Fruit fly (Drosophila melanogaster) whole organism, embryonic: ENCODE measurements around the gene CG6901.

ENCODE experiments used
- CG17612 ChIP-seq: fragments of 200-800 bp; sonication (Bioruptor generic); IDR thresholded peaks from 2 replicates; pipeline ENCODE4 v1.3.6; 2022; ENCODE audit warnings: missing biosample characterization, missing genetic modification characterization
- CG18011 ChIP-seq: fragments of 200-800 bp; sonication (Bioruptor generic); optimal IDR thresholded peaks from 2 replicates; lab custom pipeline; 2017; ENCODE audit warnings: missing biosample characterization, missing genetic modification characterization, mild to moderate bottlenecking, moderate library complexity, missing genotype
- CG2875 ChIP-seq: fragments of 200-800 bp; sonication (Bioruptor generic); optimal IDR thresholded peaks from 2 replicates; lab custom pipeline; 2017; ENCODE audit warnings: missing biosample characterization, mild to moderate bottlenecking, missing genetic modification characterization, missing genetic modification reagents
- CG3163 ChIP-seq: fragments of 200-800 bp; sonication (Bioruptor generic); optimal IDR thresholded peaks from 3 replicates; lab custom pipeline; 2016; ENCODE audit warnings: missing biosample characterization, missing genetic modification characterization
- CG32767 ChIP-seq: fragments of 200-800 bp; sonication (Bioruptor generic); IDR thresholded peaks from 2 replicates; pipeline ENCODE4 v1.3.6; 2022; ENCODE audit warnings: missing biosample characterization, missing genetic modification characterization
- CG3407 ChIP-seq: fragments of 200-800 bp; sonication (Bioruptor generic); optimal IDR thresholded peaks from 2 replicates; lab custom pipeline; 2018; ENCODE audit warnings: missing biosample characterization, mild to moderate bottlenecking, missing genetic modification characterization
- CG6765 ChIP-seq: fragments of 200-800 bp; sonication (Bioruptor generic); optimal IDR thresholded peaks from 3 replicates; lab custom pipeline; 2017; ENCODE audit warnings: missing biosample characterization, mild to moderate bottlenecking, missing genetic modification characterization
- CG7357 ChIP-seq: fragments of 200-800 bp; sonication (Bioruptor generic); IDR thresholded peaks from 3 replicates; pipeline ENCODE4 v1.3.6; 2022; ENCODE audit warnings: missing biosample characterization, missing genetic modification characterization
- CG8089 ChIP-seq: fragments of 200-800 bp; sonication (Bioruptor generic); optimal IDR thresholded peaks from 3 replicates; lab custom pipeline; 2016; ENCODE audit warnings: missing biosample characterization, missing genetic modification characterization
- CG8924 ChIP-seq: fragments of 200-800 bp; optimal IDR thresholded peaks from 3 replicates; lab custom pipeline; 2019; ENCODE audit warnings: missing biosample characterization, mild to moderate bottlenecking, missing genetic modification characterization, moderate library complexity
- D ChIP-seq, 2 experiments: fragments of 200-800 bp in 1 of 2; fragments of >200 bp in 1 of 2; sonication (Bioruptor generic) in 1 of 2; optimal IDR thresholded peaks; 2 replicates in 1 of 2; 3 replicates in 1 of 2; lab custom pipeline; 2017; ENCODE audit warnings: mild to moderate bottlenecking in 1 of 2, missing biosample characterization in 1 of 2, missing genetic modification characterization in 1 of 2, missing genetic modification reagents in 1 of 2
- D19A ChIP-seq: fragments of 200-800 bp; optimal IDR thresholded peaks from 3 replicates; lab custom pipeline; 2019; ENCODE audit warnings: missing biosample characterization, mild to moderate bottlenecking, missing genetic modification characterization, moderate library complexity
- Dbx ChIP-seq: fragments of 200-800 bp; sonication (Bioruptor generic); IDR thresholded peaks from 3 replicates; pipeline ENCODE4 v1.3.6; 2022; ENCODE audit warnings: missing biosample characterization, missing genetic modification characterization
- Dip3 ChIP-seq: fragments of 200-800 bp; sonication (Bioruptor generic); optimal IDR thresholded peaks from 3 replicates; lab custom pipeline; 2016; ENCODE audit warnings: missing biosample characterization, missing genetic modification characterization
- Dll ChIP-seq: fragments of 200-800 bp; sonication (Bioruptor generic); IDR thresholded peaks from 4 replicates; pipeline ENCODE4 v1.3.6; 2022; ENCODE audit warnings: missing biosample characterization, missing genetic modification characterization; ENCODE audit not compliant: partially characterized antibody
- GATAe ChIP-seq: fragments of 200-800 bp; sonication (Bioruptor generic); conservative IDR thresholded peaks from 2 replicates; pipeline ENCODE4 v1.3.6; 2022; ENCODE audit warnings: missing biosample characterization, missing genetic modification characterization
- Gug ChIP-seq: fragments of 200-800 bp; sonication (Bioruptor generic); IDR thresholded peaks from 4 replicates; pipeline ENCODE4 v1.3.6; 2022; ENCODE audit warnings: missing biosample characterization, missing genetic modification characterization
- HLH54F ChIP-seq: fragments of 200-800 bp; sonication (Bioruptor generic); optimal IDR thresholded peaks from 3 replicates; lab custom pipeline; 2016; ENCODE audit warnings: missing biosample characterization, missing genetic modification characterization
- HmgD ChIP-seq: fragments of 200-800 bp; sonication (Bioruptor generic); optimal IDR thresholded peaks from 3 replicates; lab custom pipeline; 2016; ENCODE audit warnings: missing biosample characterization, missing genetic modification characterization
- HmgZ ChIP-seq: fragments of 200-800 bp; sonication (Bioruptor generic); optimal IDR thresholded peaks from 2 replicates; lab custom pipeline; 2018; ENCODE audit warnings: missing biosample characterization, mild to moderate bottlenecking, missing genetic modification characterization
- Hr78 ChIP-seq, 2 experiments: fragments of 200-800 bp in 1 of 2; fragments of >200 bp in 1 of 2; sonication (Bioruptor generic) in 1 of 2; optimal IDR thresholded peaks; 2 replicates each; lab custom pipeline; 2017 to 2019; ENCODE audit warnings: missing biosample characterization in 2 of 2, missing genetic modification characterization in 2 of 2, mild to moderate bottlenecking in 1 of 2, moderate library complexity in 1 of 2
- Nf-YB ChIP-seq: fragments of 200-800 bp; sonication (Bioruptor generic); optimal IDR thresholded peaks from 3 replicates; lab custom pipeline; 2019; ENCODE audit warnings: missing biosample characterization, mild to moderate bottlenecking, missing genetic modification characterization, moderate library complexity
- Poxn ChIP-seq: fragments of 200-800 bp; sonication (Bioruptor generic); IDR thresholded peaks from 2 replicates; pipeline ENCODE4 v1.3.6; 2022; ENCODE audit warnings: missing biosample characterization, missing genetic modification characterization
- Sox100B ChIP-seq: fragments of 200-800 bp; sonication (Bioruptor generic); optimal IDR thresholded peaks from 3 replicates; lab custom pipeline; 2018; ENCODE audit warnings: missing biosample characterization, mild to moderate bottlenecking, missing genetic modification characterization
- Spps ChIP-seq: fragments of 200-800 bp; sonication (Bioruptor generic); optimal IDR thresholded peaks from 2 replicates; lab custom pipeline; 2018; ENCODE audit warnings: missing biosample characterization, mild to moderate bottlenecking, missing genetic modification characterization
- Trl ChIP-seq, 3 experiments: fragments of >200 bp in 2 of 3; fragments of 200-800 bp in 1 of 3; sonication (Bioruptor generic) in 1 of 3; optimal IDR thresholded peaks; 2 replicates in 1 of 3; 3 replicates in 2 of 3; lab custom pipeline; 2016 to 2017; ENCODE audit warnings: missing biosample characterization in 1 of 3, missing genetic modification characterization in 1 of 3
- Xrp1 ChIP-seq: fragments of 200-800 bp; sonication (Bioruptor generic); IDR thresholded peaks from 2 replicates; pipeline ENCODE4 v1.3.6; 2022; ENCODE audit warnings: missing biosample characterization, missing genetic modification characterization
- btn ChIP-seq: fragments of 200-800 bp; sonication (Bioruptor generic); optimal IDR thresholded peaks from 2 replicates; lab custom pipeline; 2016; ENCODE audit warnings: missing biosample characterization, missing genetic modification characterization
- exex ChIP-seq: fragments of 200-800 bp; sonication (Bioruptor generic); optimal IDR thresholded peaks from 4 replicates; lab custom pipeline; 2018; ENCODE audit warnings: missing biosample characterization, mild to moderate bottlenecking, missing genetic modification characterization, moderate library complexity
- h ChIP-seq: fragments of >200 bp; optimal IDR thresholded peaks from 2 replicates; lab custom pipeline; 2017
- ham ChIP-seq: fragments of 200-800 bp; sonication (Bioruptor generic); IDR thresholded peaks from 2 replicates; pipeline ENCODE4 v1.3.6; 2022; ENCODE audit warnings: missing biosample characterization, missing genetic modification characterization
- hkb ChIP-seq, 2 experiments: fragments of 200-800 bp in 1 of 2; fragments of >200 bp in 1 of 2; sonication (Bioruptor generic) in 1 of 2; IDR thresholded peaks in 1 of 2; optimal IDR thresholded peaks in 1 of 2; 2 replicates each; pipeline versions ENCODE4 v1.3.6 to Lab custom; 2017 to 2022; ENCODE audit warnings: missing biosample characterization in 1 of 2, missing genetic modification characterization in 1 of 2
- jigr1 ChIP-seq: fragments of 200-800 bp; sonication (Bioruptor generic); IDR thresholded peaks from 3 replicates; pipeline ENCODE4 v1.3.6; 2022; ENCODE audit warnings: missing biosample characterization, missing genetic modification characterization
- kah ChIP-seq: fragments of 200-800 bp; sonication (Bioruptor generic); optimal IDR thresholded peaks from 2 replicates; lab custom pipeline; 2018; ENCODE audit warnings: missing biosample characterization, mild to moderate bottlenecking, missing genetic modification characterization
- mirr ChIP-seq: fragments of 200-800 bp; sonication (Bioruptor generic); optimal IDR thresholded peaks from 3 replicates; lab custom pipeline; 2018; ENCODE audit warnings: missing biosample characterization, mild to moderate bottlenecking, missing genetic modification characterization
- nau ChIP-seq: fragments of 200-800 bp; sonication (Bioruptor generic); optimal IDR thresholded peaks from 3 replicates; lab custom pipeline; 2017; ENCODE audit warnings: missing biosample characterization, mild to moderate bottlenecking, missing genetic modification characterization, missing genetic modification reagents
- nom ChIP-seq: fragments of 200-800 bp; sonication (Bioruptor generic); optimal IDR thresholded peaks from 2 replicates; lab custom pipeline; 2017; ENCODE audit warnings: missing biosample characterization, missing genetic modification characterization, mild to moderate bottlenecking, moderate library complexity, missing genetic modification reagents
- odd ChIP-seq: fragments of 200-800 bp; sonication (Bioruptor generic); optimal IDR thresholded peaks from 2 replicates; lab custom pipeline; 2017; ENCODE audit warnings: missing biosample characterization, mild to moderate bottlenecking, missing genetic modification characterization
- phol ChIP-seq: fragments of 200-800 bp; sonication (Bioruptor generic); optimal IDR thresholded peaks from 3 replicates; lab custom pipeline; 2018; ENCODE audit warnings: missing biosample characterization, mild to moderate bottlenecking, missing genetic modification characterization, moderate library complexity
- prd ChIP-seq, 3 experiments: fragments of >200 bp in 2 of 3; fragments of 200-800 bp in 1 of 3; sonication (Bioruptor generic) in 1 of 3; optimal IDR thresholded peaks in 2 of 3; IDR thresholded peaks in 1 of 3; 2 replicates in 2 of 3; 3 replicates in 1 of 3; pipeline versions ENCODE4 v1.3.6 to Lab custom; 2017 to 2022; ENCODE audit warnings: missing biosample characterization in 1 of 3, missing genetic modification characterization in 1 of 3
- pros ChIP-seq: fragments of 200-800 bp; sonication (Bioruptor generic); optimal IDR thresholded peaks from 3 replicates; lab custom pipeline; 2019; ENCODE audit warnings: missing biosample characterization, mild to moderate bottlenecking, missing genetic modification characterization, moderate library complexity
- sens ChIP-seq: fragments of 200-800 bp; sonication (Bioruptor generic); peaks from one replicate; lab custom pipeline; 2016; ENCODE audit warnings: missing biosample characterization, missing genetic modification characterization
- sens-2 ChIP-seq: fragments of 200-800 bp; sonication (Bioruptor generic); IDR thresholded peaks from 2 replicates; pipeline ENCODE4 v1.3.6; 2022; ENCODE audit warnings: missing biosample characterization, missing genetic modification characterization
- seq ChIP-seq: fragments of 200-800 bp; sonication (Bioruptor generic); IDR thresholded peaks from 2 replicates; pipeline ENCODE4 v1.3.6; 2022; ENCODE audit warnings: missing biosample characterization, missing genetic modification characterization
- unpg ChIP-seq: fragments of 200-800 bp; sonication (Bioruptor generic); optimal IDR thresholded peaks from 3 replicates; lab custom pipeline; 2018; ENCODE audit warnings: missing biosample characterization, mild to moderate bottlenecking, missing genetic modification characterization, moderate library complexity
- vvl ChIP-seq: fragments of 200-800 bp; sonication (Bioruptor generic); IDR thresholded peaks from 2 replicates; pipeline ENCODE4 v1.3.6; 2022; ENCODE audit warnings: missing biosample characterization, missing genetic modification characterization

The CG6901 gene

DNA sequence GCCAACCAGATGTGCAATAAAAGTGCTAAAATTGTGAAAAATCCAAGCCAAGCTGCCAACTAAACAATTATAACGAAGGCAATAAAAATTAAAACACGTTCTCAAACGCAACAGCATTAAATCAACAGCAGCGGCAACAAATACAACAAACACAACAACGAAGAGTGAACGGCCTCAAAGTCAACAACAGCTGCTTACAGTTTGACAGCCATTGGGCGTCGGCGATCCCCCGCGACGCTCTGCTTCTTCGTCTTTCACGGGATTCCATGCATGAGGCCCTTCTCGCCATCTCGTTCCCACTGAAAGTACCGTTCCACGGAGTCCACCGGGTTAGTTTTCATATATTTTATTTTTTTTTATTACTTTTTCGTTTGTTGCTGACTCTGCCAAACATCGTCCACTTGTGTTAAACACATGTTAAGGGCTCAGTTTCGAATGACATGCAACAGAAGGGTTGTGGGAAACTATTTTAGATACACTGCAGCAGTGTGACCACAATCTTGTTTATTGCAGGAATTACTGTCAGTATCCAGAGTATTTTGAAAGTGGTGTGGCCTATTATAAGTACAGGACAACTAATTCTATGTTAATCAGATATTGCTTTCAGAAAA, 41.0 kb upstream of the CG6901 start (continued):
- TF ChIP-seq CG18011 (GFP tag; lab: Kevin White, UChicago) (no peak), CG2875 (GFP tag; lab: Kevin White, UChicago) (no peak), seq (GFP tag; lab: Robert Waterston, UW) (no peak), CG17612 (no peak), CG3407 (peak; percentile 25)
- TF ChIP-seq, all 482 proteins: peak for 77

DNA sequence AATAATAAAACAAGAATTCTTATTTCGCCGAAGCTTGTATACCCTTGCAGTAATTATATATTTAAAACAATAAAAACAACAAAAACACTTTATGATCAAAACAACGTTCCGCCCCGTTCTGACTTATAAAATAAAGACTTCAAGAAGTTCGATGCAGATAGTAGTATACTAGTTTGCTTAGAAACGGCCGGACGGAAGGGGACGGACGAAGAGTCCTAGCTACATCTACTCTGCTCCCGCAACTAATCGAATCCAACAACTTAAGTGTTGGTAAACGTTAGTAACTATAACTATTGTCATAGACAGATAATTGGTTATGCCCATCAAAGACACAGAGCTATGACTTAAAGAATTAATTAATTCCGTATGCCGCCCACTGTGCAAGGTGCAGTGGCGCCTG, 38.7 kb upstream of the CG6901 start:
- TF ChIP-seq phol (tag; lab: Kevin White, UChicago) (peak; percentile 3), D (optimal IDR thresholded peaks at IDR 0.05; lab: Kevin White, UChicago) (no peak), D (GFP tag; optimal IDR thresholded peaks at IDR 0.05; lab: Kevin White, UChicago) (peak; percentile 11), nom (GFP tag; lab: Kevin White, UChicago) (no peak), D19A (peak; percentile 61), Xrp1 (GFP tag; lab: Robert Waterston, UW) (0 out of 2 replicates have a peak, but pooled peaks have one; percentile 7), sens (peak; percentile 60)

DNA sequence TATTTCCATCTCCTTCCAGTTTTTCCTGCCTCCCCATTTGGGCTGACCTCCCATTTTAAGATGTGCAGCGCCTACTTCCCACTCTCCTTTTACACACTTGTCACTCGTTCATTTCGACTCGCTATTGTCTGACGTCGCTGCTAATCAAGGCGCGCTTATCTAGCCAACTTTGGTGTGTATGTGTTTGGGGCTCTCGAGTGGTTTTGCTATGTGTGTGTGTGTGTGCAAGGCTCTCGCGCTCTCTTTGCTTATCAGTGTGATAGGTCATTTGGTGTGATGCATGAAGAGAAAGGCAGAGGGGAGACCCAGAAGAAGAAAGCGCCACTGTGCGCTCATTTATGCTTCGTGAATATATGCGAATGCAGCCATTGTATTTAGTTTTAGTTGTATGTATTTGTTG, 38.3 kb upstream of the CG6901 start:
- TF ChIP-seq CG6765 (GFP tag; lab: Kevin White, UChicago): no peak
- TF ChIP-seq CG3163 (GFP tag; lab: Kevin White, UChicago): peak; percentile 8
- TF ChIP-seq mirr (GFP tag; lab: Kevin White, UChicago): peak; percentile 39
- no peak for TF ChIP-seq vvl
- TF ChIP-seq Gug (GFP tag; lab: Robert Waterston, UW): no peak
- TF ChIP-seq HLH54F (GFP tag; lab: Kevin White, UChicago): no peak
- TF ChIP-seq Nf-YB (GFP tag; lab: Kevin White, UChicago): no peak
- TF ChIP-seq odd (GFP tag; lab: Kevin White, UChicago): no peak
- TF ChIP-seq nau (GFP tag; lab: Kevin White, UChicago): no peak
- TF ChIP-seq Spps (tag; lab: Kevin White, UChicago): no peak
- TF ChIP-seq exex (tag; lab: Kevin White, UChicago): peak; percentile 38
- no peak for TF ChIP-seq CG32767 (GFP tag; lab: Robert Waterston, UW)
- TF ChIP-seq CG8089 (GFP tag; lab: Kevin White, UChicago): no peak
- TF ChIP-seq CG7357 (GFP tag; lab: Robert Waterston, UW): no peak
- no peak for TF ChIP-seq h (lab: Kevin White, UChicago)
- TF ChIP-seq Trl (optimal IDR thresholded peaks at IDR 0.05; lab: Kevin White, UChicago): peak; percentile 54 to 58
- TF ChIP-seq Trl (GFP tag; optimal IDR thresholded peaks at IDR 0.05; lab: Kevin White, UChicago): no peak
- peak; percentile 54 for TF ChIP-seq GATAe (GFP tag; lab: Robert Waterston, UW)
- TF ChIP-seq jigr1: no peak
- TF ChIP-seq prd (optimal IDR thresholded peaks at IDR 0.05; lab: Kevin White, UChicago): no peak
- no peak for TF ChIP-seq prd (GFP tag; IDR thresholded peaks at IDR 0.05; lab: Robert Waterston, UW)
- no peak for TF ChIP-seq CG8924 (tag; lab: Kevin White, UChicago)
- peak in 1 of 2 experiments; percentile 97 for TF ChIP-seq Hr78 (GFP tag; optimal IDR thresholded peaks at IDR 0.05; lab: Kevin White, UChicago)
- no peak for TF ChIP-seq Dbx (GFP tag; lab: Robert Waterston, UW)
- no peak for TF ChIP-seq HmgD (GFP tag; lab: Kevin White, UChicago)
- no peak for TF ChIP-seq kah (GFP tag; lab: Kevin White, UChicago)
- no peak for TF ChIP-seq btn
- TF ChIP-seq Poxn (GFP tag; lab: Robert Waterston, UW): no peak
- no peak for TF ChIP-seq Sox100B
- no peak for TF ChIP-seq hkb (optimal IDR thresholded peaks at IDR 0.05; lab: Kevin White, UChicago)
- TF ChIP-seq hkb (GFP tag; IDR thresholded peaks at IDR 0.05; lab: Robert Waterston, UW): no peak
- TF ChIP-seq sens-2 (GFP tag; lab: Robert Waterston, UW): no peak
- 0 out of 4 replicates have a peak, but pooled peaks have one; percentile 15 for TF ChIP-seq Dll
- no peak for TF ChIP-seq ham (GFP tag; lab: Robert Waterston, UW)
- no peak for TF ChIP-seq unpg
- TF ChIP-seq HmgZ: peak; percentile 8
- no peak for TF ChIP-seq Dip3 (GFP tag; lab: Kevin White, UChicago)
- TF ChIP-seq pros: peak; percentile 55
